Fruit fly (Drosophila melanogaster) whole organism, prepupa: ENCODE data around the gene Pdf.

ENCODE experiments used
- CG11762 ChIP-seq: fragments of 200-800 bp; sonication (Bioruptor generic); optimal IDR thresholded peaks from 3 replicates; lab custom pipeline; 2016; ENCODE audit warnings: missing biosample characterization, missing genetic modification characterization; ENCODE audit not compliant: insufficient read depth
- CG16779 ChIP-seq: fragments of 200-800 bp; sonication (Bioruptor generic); optimal IDR thresholded peaks from 3 replicates; lab custom pipeline; 2017; ENCODE audit warnings: missing biosample characterization, mild to moderate bottlenecking, missing genetic modification characterization
- CG32006 ChIP-seq: fragments of 200-800 bp; sonication (Bioruptor generic); optimal IDR thresholded peaks from 3 replicates; lab custom pipeline; 2017; ENCODE audit warnings: missing biosample characterization, mild to moderate bottlenecking, missing genetic modification characterization
- CG7368 ChIP-seq: fragments of 200-800 bp; sonication (Bioruptor generic); optimal IDR thresholded peaks from 3 replicates; lab custom pipeline; 2016; ENCODE audit warnings: missing biosample characterization, missing genetic modification characterization
- CG8119 ChIP-seq: fragments of 200-800 bp; sonication (Bioruptor generic); IDR thresholded peaks from 3 replicates; pipeline ENCODE4 v1.3.6; 2022; ENCODE audit warnings: missing biosample characterization, missing genetic modification characterization
- Eip93F ChIP-seq: fragments of 200-800 bp; sonication (Bioruptor generic); optimal IDR thresholded peaks from 2 replicates; lab custom pipeline; 2016; ENCODE audit warnings: missing biosample characterization, mild to moderate bottlenecking, missing genetic modification characterization
- Lpt ChIP-seq: fragments of 200-800 bp; sonication (Bioruptor generic); optimal IDR thresholded peaks from 3 replicates; lab custom pipeline; 2016; ENCODE audit warnings: missing biosample characterization, missing genetic modification characterization
- achi ChIP-seq: fragments of 200-800 bp; sonication (Bioruptor generic); optimal IDR thresholded peaks from 3 replicates; lab custom pipeline; 2016; ENCODE audit warnings: missing biosample characterization, missing genetic modification characterization
- eg ChIP-seq: fragments of 200-800 bp; sonication (Bioruptor generic); IDR thresholded peaks from 3 replicates; pipeline ENCODE4 v1.3.6; 2022; ENCODE audit warnings: missing biosample characterization, missing genetic modification characterization
- esn ChIP-seq: fragments of 200-800 bp; sonication (Bioruptor generic); optimal IDR thresholded peaks from 2 replicates; lab custom pipeline; 2016; ENCODE audit warnings: missing biosample characterization, mild to moderate bottlenecking, missing genetic modification characterization, moderate library complexity
- salr ChIP-seq, 2 experiments: fragments of 200-800 bp; sonication (Bioruptor generic); optimal IDR thresholded peaks; 3 replicates each; lab custom pipeline; 2016 to 2018; ENCODE audit warnings: missing biosample characterization in 2 of 2, missing genetic modification characterization in 2 of 2, mild to moderate bottlenecking in 1 of 2

dm6 chr3R:26502072-26502471 is 46.1 kb upstream of the Pdf start:
- TF ChIP-seq esn (GFP tag; lab: Kevin White, UChicago) (no peak), CG11762 (no peak), achi (GFP tag; lab: Kevin White, UChicago) (no peak), CG32006 (GFP tag; lab: Kevin White, UChicago) (peak; percentile 61), CG8119 (GFP tag; lab: Robert Waterston, UW) (peak; percentile 50; the same call in 2 of the 3 replicates), CG7368 (GFP tag; lab: Kevin White, UChicago) (no peak), Eip93F (GFP tag; lab: Kevin White, UChicago) (no peak), CG16779 (tag; lab: Kevin White, UChicago) (no peak), eg (no peak), Lpt (GFP tag; lab: Kevin White, UChicago) (no peak), salr (GFP tag; optimal IDR thresholded peaks at IDR 0.05; lab: Kevin White, UChicago) (peak in 1 of 2 experiments; percentile 34)
